Fruit fly (Drosophila melanogaster) whole organism, embryonic: ENCODE measurements around the gene Gnmt.
A peak's percentile ranks its signal among the peaks of the same experiment; 100 is the strongest.

ENCODE experiments used
- Aef1 ChIP-seq: fragments of 200-800 bp; sonication (Bioruptor generic); IDR thresholded peaks from 3 replicates; pipeline ENCODE4 v1.3.6; 2022; ENCODE audit warnings: missing biosample characterization, missing genetic modification characterization
- BEAF-32 ChIP-seq: fragments of 200-800 bp; sonication (Bioruptor generic); optimal IDR thresholded peaks from 3 replicates; lab custom pipeline; 2017; ENCODE audit warnings: missing biosample characterization, missing genetic modification characterization, mild to moderate bottlenecking, moderate library complexity, missing genetic modification reagents
- CG11247 ChIP-seq: fragments of 200-800 bp; sonication (Bioruptor generic); IDR thresholded peaks from 2 replicates; pipeline ENCODE4 v1.3.6; 2022; ENCODE audit warnings: missing biosample characterization, missing genetic modification characterization
- CG11723 ChIP-seq: fragments of 200-800 bp; sonication (Bioruptor generic); optimal IDR thresholded peaks from 2 replicates; lab custom pipeline; 2017; ENCODE audit warnings: missing biosample characterization, mild to moderate bottlenecking, missing genetic modification characterization
- CG13424 ChIP-seq: fragments of 200-800 bp; sonication (Bioruptor generic); optimal IDR thresholded peaks from 2 replicates; lab custom pipeline; 2019; ENCODE audit warnings: missing biosample characterization, mild to moderate bottlenecking, missing genetic modification characterization, moderate library complexity
- CG14667 ChIP-seq: fragments of 200-800 bp; sonication (Bioruptor generic); IDR thresholded peaks from 2 replicates; pipeline ENCODE4 v1.3.6; 2022; ENCODE audit warnings: missing biosample characterization, missing genetic modification characterization
- CG15011 ChIP-seq: fragments of 200-800 bp; sonication (Bioruptor generic); optimal IDR thresholded peaks from 3 replicates; lab custom pipeline; 2018; ENCODE audit warnings: missing biosample characterization, mild to moderate bottlenecking, missing genetic modification characterization
- CG16815 ChIP-seq: fragments of 200-800 bp; sonication (Bioruptor generic); optimal IDR thresholded peaks from 3 replicates; lab custom pipeline; 2017; ENCODE audit warnings: missing biosample characterization, mild to moderate bottlenecking, missing genetic modification characterization
- CG2199 ChIP-seq: fragments of 200-800 bp; sonication (Bioruptor generic); IDR thresholded peaks from 3 replicates; pipeline ENCODE4 v1.3.6; 2022; ENCODE audit warnings: missing biosample characterization, missing genetic modification characterization
- CG30020 ChIP-seq: fragments of 200-800 bp; optimal IDR thresholded peaks from 2 replicates; lab custom pipeline; 2019; ENCODE audit warnings: missing biosample characterization, mild to moderate bottlenecking, missing genetic modification characterization, moderate library complexity
- CG32767 ChIP-seq: fragments of 200-800 bp; sonication (Bioruptor generic); IDR thresholded peaks from 2 replicates; pipeline ENCODE4 v1.3.6; 2022; ENCODE audit warnings: missing biosample characterization, missing genetic modification characterization
- CG34422 ChIP-seq: fragments of 200-800 bp; sonication (Bioruptor generic); IDR thresholded peaks from 3 replicates; pipeline ENCODE4 v1.3.6; 2022; ENCODE audit warnings: missing biosample characterization, missing genetic modification characterization
- CG3995 ChIP-seq: fragments of 200-800 bp; sonication (Bioruptor generic); optimal IDR thresholded peaks from 3 replicates; lab custom pipeline; 2016; ENCODE audit warnings: missing biosample characterization, missing genetic modification characterization
- CG4730 ChIP-seq: fragments of 200-800 bp; sonication (Bioruptor generic); IDR thresholded peaks from 2 replicates; pipeline ENCODE4 v1.3.6; 2022; ENCODE audit warnings: missing biosample characterization, missing genetic modification characterization
- CG9797 ChIP-seq: fragments of 200-800 bp; sonication (Bioruptor generic); optimal IDR thresholded peaks from 3 replicates; lab custom pipeline; 2018; ENCODE audit warnings: missing biosample characterization, mild to moderate bottlenecking, missing genetic modification characterization
- Dbx ChIP-seq: fragments of 200-800 bp; sonication (Bioruptor generic); IDR thresholded peaks from 3 replicates; pipeline ENCODE4 v1.3.6; 2022; ENCODE audit warnings: missing biosample characterization, missing genetic modification characterization
- Dfd ChIP-seq, 2 experiments: fragments of >200 bp; optimal IDR thresholded peaks; 2 replicates each; lab custom pipeline; 2017; ENCODE audit warnings: missing biosample characterization in 2 of 2, missing genetic modification characterization in 2 of 2
- Dll ChIP-seq: fragments of 200-800 bp; sonication (Bioruptor generic); IDR thresholded peaks from 4 replicates; pipeline ENCODE4 v1.3.6; 2022; ENCODE audit warnings: missing biosample characterization, missing genetic modification characterization; ENCODE audit not compliant: partially characterized antibody
- Dp ChIP-seq: fragments of 200-800 bp; sonication (Bioruptor generic); optimal IDR thresholded peaks from 2 replicates; lab custom pipeline; 2018; ENCODE audit warnings: missing biosample characterization, mild to moderate bottlenecking, missing genetic modification characterization, moderate library complexity
- E2f2 ChIP-seq: fragments of 200-800 bp; sonication (Bioruptor generic); IDR thresholded peaks from 2 replicates; pipeline ENCODE4 v1.3.6; 2022; ENCODE audit warnings: missing biosample characterization, missing genetic modification characterization
- Hr78 ChIP-seq, 2 experiments: fragments of 200-800 bp in 1 of 2; fragments of >200 bp in 1 of 2; sonication (Bioruptor generic) in 1 of 2; optimal IDR thresholded peaks; 2 replicates each; lab custom pipeline; 2017 to 2019; ENCODE audit warnings: missing biosample characterization in 2 of 2, missing genetic modification characterization in 2 of 2, mild to moderate bottlenecking in 1 of 2, moderate library complexity in 1 of 2
- MBD-R2 ChIP-seq: fragments of 200-800 bp; sonication (Bioruptor generic); IDR thresholded peaks from 2 replicates; pipeline ENCODE4 v1.3.6; 2022; ENCODE audit warnings: missing biosample characterization, missing genetic modification characterization
- Myb ChIP-seq: fragments of 200-800 bp; sonication (Bioruptor generic); optimal IDR thresholded peaks from 2 replicates; lab custom pipeline; 2016; ENCODE audit warnings: missing biosample characterization, missing genetic modification characterization
- NFAT ChIP-seq: fragments of 200-800 bp; sonication (Bioruptor generic); IDR thresholded peaks from 2 replicates; pipeline ENCODE4 v1.3.6; 2022; ENCODE audit warnings: missing biosample characterization, missing genetic modification characterization
- Poxn ChIP-seq: fragments of 200-800 bp; sonication (Bioruptor generic); IDR thresholded peaks from 2 replicates; pipeline ENCODE4 v1.3.6; 2022; ENCODE audit warnings: missing biosample characterization, missing genetic modification characterization
- Rfx ChIP-seq: fragments of 200-800 bp; sonication (Bioruptor generic); IDR thresholded peaks from 2 replicates; pipeline ENCODE4 v1.3.6; 2022; ENCODE audit warnings: missing biosample characterization, missing genetic modification characterization
- Scr ChIP-seq: fragments of 200-800 bp; sonication (Bioruptor generic); IDR thresholded peaks from 2 replicates; pipeline ENCODE4 v1.3.6; 2022; ENCODE audit warnings: missing biosample characterization, missing genetic modification characterization; ENCODE audit not compliant: partially characterized antibody
- Stat92E ChIP-seq, 3 experiments: fragments of >200 bp in 2 of 3; fragments of 200-800 bp in 1 of 3; sonication (Bioruptor generic) in 1 of 3; optimal IDR thresholded peaks; 2 replicates each; lab custom pipeline; 2017 to 2019; ENCODE audit warnings: missing biosample characterization in 3 of 3, missing genetic modification characterization in 3 of 3, mild to moderate bottlenecking in 1 of 3, moderate library complexity in 1 of 3
- ase ChIP-seq: fragments of 200-800 bp; sonication (Bioruptor generic); IDR thresholded peaks from 3 replicates; pipeline ENCODE4 v1.3.6; 2022; ENCODE audit warnings: missing biosample characterization, missing genetic modification characterization
- bab2 ChIP-seq: fragments of 200-800 bp; sonication (Bioruptor generic); optimal IDR thresholded peaks from 2 replicates; lab custom pipeline; 2016; ENCODE audit warnings: missing biosample characterization, missing genetic modification characterization
- bbx ChIP-seq: fragments of 200-800 bp; sonication (Bioruptor generic); IDR thresholded peaks from 2 replicates; pipeline ENCODE4 v1.3.6; 2022; ENCODE audit warnings: missing biosample characterization, missing genetic modification characterization; ENCODE audit not compliant: partially characterized antibody
- chinmo ChIP-seq: fragments of 200-800 bp; sonication (Bioruptor generic); IDR thresholded peaks from 4 replicates; pipeline ENCODE4 v1.3.6; 2022; ENCODE audit warnings: missing biosample characterization, missing genetic modification characterization; ENCODE audit not compliant: partially characterized antibody
- dysf ChIP-seq: fragments of 200-800 bp; sonication (Bioruptor generic); IDR thresholded peaks from 3 replicates; pipeline ENCODE4 v1.3.6; 2022; ENCODE audit warnings: missing biosample characterization, missing genetic modification characterization
- gfzf ChIP-seq: fragments of 200-800 bp; sonication (Bioruptor generic); optimal IDR thresholded peaks from 2 replicates; lab custom pipeline; 2016; ENCODE audit warnings: missing biosample characterization, mild to moderate bottlenecking, missing genetic modification characterization, moderate library complexity
- grn ChIP-seq: fragments of 200-800 bp; sonication (Bioruptor generic); optimal IDR thresholded peaks from 3 replicates; lab custom pipeline; 2017; ENCODE audit warnings: missing biosample characterization, missing genetic modification characterization
- jumu ChIP-seq: fragments of 200-800 bp; sonication (Bioruptor generic); optimal IDR thresholded peaks from 3 replicates; lab custom pipeline; 2016; ENCODE audit warnings: missing biosample characterization, missing genetic modification characterization
- lilli ChIP-seq: fragments of 200-800 bp; sonication (Bioruptor generic); optimal IDR thresholded peaks from 3 replicates; lab custom pipeline; 2016; ENCODE audit warnings: missing biosample characterization, missing genetic modification characterization
- pnt ChIP-seq: fragments of 200-800 bp; sonication (Bioruptor generic); optimal IDR thresholded peaks from 3 replicates; lab custom pipeline; 2016; ENCODE audit warnings: missing biosample characterization, missing genetic modification characterization
- pzg ChIP-seq: fragments of 200-800 bp; sonication (Bioruptor generic); optimal IDR thresholded peaks from 3 replicates; lab custom pipeline; 2018; ENCODE audit warnings: missing biosample characterization, mild to moderate bottlenecking, missing genetic modification characterization, moderate library complexity
- row ChIP-seq: fragments of 200-800 bp; sonication (Bioruptor generic); IDR thresholded peaks from 3 replicates; pipeline ENCODE4 v1.3.6; 2022; ENCODE audit warnings: missing biosample characterization, missing genetic modification characterization
- sd ChIP-seq: fragments of 200-800 bp; sonication (Bioruptor generic); optimal IDR thresholded peaks from 3 replicates; lab custom pipeline; 2018; ENCODE audit warnings: missing biosample characterization, mild to moderate bottlenecking, missing genetic modification characterization, moderate library complexity
- slbo ChIP-seq: fragments of 200-800 bp; sonication (Bioruptor generic); IDR thresholded peaks from 2 replicates; pipeline ENCODE4 v1.3.6; 2022; ENCODE audit warnings: missing biosample characterization, missing genetic modification characterization
- ssp ChIP-seq: fragments of 200-800 bp; sonication (Bioruptor generic); IDR thresholded peaks from 2 replicates; pipeline ENCODE4 v1.3.6; 2022; ENCODE audit warnings: missing biosample characterization, missing genetic modification characterization
- stwl ChIP-seq: fragments of 200-800 bp; sonication (Bioruptor generic); optimal IDR thresholded peaks from 3 replicates; lab custom pipeline; 2018; ENCODE audit warnings: missing biosample characterization, mild to moderate bottlenecking, missing genetic modification characterization, moderate library complexity
- zfh1 ChIP-seq: fragments of 200-800 bp; sonication (Bioruptor generic); IDR thresholded peaks from 3 replicates; pipeline ENCODE4 v1.3.6; 2022; ENCODE audit warnings: missing biosample characterization, missing genetic modification characterization

Gnmt gene

dm6 chr3R:12701994-12702494, 27.6 kb downstream of the Gnmt start:
- TF ChIP-seq Stat92E (GFP tag; optimal IDR thresholded peaks at IDR 0.05; lab: Kevin White, UChicago) (no peak), Scr (GFP tag; lab: Robert Waterston, UW) (no peak), Dbx (GFP tag; lab: Robert Waterston, UW) (no peak), chinmo (GFP tag; lab: Robert Waterston, UW) (0 out of 4 replicates have a peak, but pooled peaks have one; percentile 43), Poxn (no peak), grn (GFP tag; lab: Kevin White, UChicago) (peak; percentile 42), sd (tag; lab: Kevin White, UChicago) (peak; percentile 94), Dll (GFP tag; lab: Robert Waterston, UW) (no peak), CG13424 (tag; lab: Kevin White, UChicago) (no peak), Hr78 (GFP tag; optimal IDR thresholded peaks at IDR 0.05; lab: Kevin White, UChicago) (peak in 1 of 2 experiments; percentile 35), CG15011 (GFP tag; lab: Kevin White, UChicago) (no peak), zfh1 (no peak), CG32767 (GFP tag; lab: Robert Waterston, UW) (peak; percentile 55; the same call in 1 of the 2 replicates), stwl (no peak), lilli (GFP tag; lab: Kevin White, UChicago) (no peak), CG2199 (peak; percentile 82), bbx (GFP tag; lab: Robert Waterston, UW) (no peak)

dm6 chr3R:12704861-12705260, 30.5 kb downstream of the Gnmt start, which contains the start of gene CG12279:
CG12279 (plus strand) TSS chr3R:12705094.
- TF ChIP-seq CG9797 (peak; percentile 40), pzg (peak; percentile 34), MBD-R2 (GFP tag; lab: Robert Waterston, UW) (peak; percentile 44; the same call in 1 of the 2 replicates), ase (GFP tag; lab: Robert Waterston, UW) (no peak), dysf (GFP tag; lab: Robert Waterston, UW) (no peak), Dp (GFP tag; lab: Kevin White, UChicago) (peak; percentile 53), bab2 (no peak), stwl (peak; percentile 5), CG11723 (no peak), gfzf (peak; percentile 68), Myb (peak; percentile 85), CG16815 (GFP tag; lab: Kevin White, UChicago) (no peak), E2f2 (GFP tag; lab: Robert Waterston, UW) (peak; percentile 59), Dfd (GFP tag; optimal IDR thresholded peaks at IDR 0.05; lab: Kevin White, UChicago) (no peak)

- TF ChIP-seq Rfx (GFP tag; lab: Robert Waterston, UW), result peak; percentile 65
- TF ChIP-seq CG14667 (GFP tag; lab: Robert Waterston, UW), result peak; percentile 23; the same call in 1 of the 2 replicates
- TF ChIP-seq BEAF-32 (GFP tag; lab: Kevin White, UChicago), result peak; percentile 31
- peak; percentile 48; the same call in 1 of the 2 replicates for TF ChIP-seq NFAT
- peak; percentile 40 for TF ChIP-seq pzg
- TF ChIP-seq CG4730 (GFP tag; lab: Robert Waterston, UW), result 0 out of 2 replicates have a peak, but pooled peaks have one; percentile 20
- peak; percentile 10 for TF ChIP-seq CG16815 (GFP tag; lab: Kevin White, UChicago)
- peak; percentile 66 for TF ChIP-seq slbo (GFP tag; lab: Robert Waterston, UW)
- TF ChIP-seq CG11247 (GFP tag; lab: Robert Waterston, UW), result peak; percentile 50
- TF ChIP-seq Aef1, result peak; percentile 39; the same call in 1 of the 3 replicates
- TF ChIP-seq E2f2 (GFP tag; lab: Robert Waterston, UW), result peak; percentile 80
- TF ChIP-seq CG9797, result peak; percentile 57
- TF ChIP-seq ssp, result peak; percentile 100
- TF ChIP-seq CG34422 (GFP tag; lab: Robert Waterston, UW), result peak; percentile 48; the same call in 2 of the 3 replicates
- peak; percentile 22 for TF ChIP-seq pnt (GFP tag; lab: Kevin White, UChicago)
- peak; percentile 94 for TF ChIP-seq CG30020
- peak; percentile 19 for TF ChIP-seq jumu (GFP tag; lab: Kevin White, UChicago)
- peak; percentile 61 for TF ChIP-seq Dp (GFP tag; lab: Kevin White, UChicago)
- TF ChIP-seq row (GFP tag; lab: Robert Waterston, UW), result peak; percentile 74
- TF ChIP-seq CG3995 (GFP tag; lab: Kevin White, UChicago), result peak; percentile 15
Measured at dm6 chr3R:12712178-12713172, 38.1 kb downstream of the Gnmt start, which contains the start of gene PolQ. PolQ (minus strand) TSS chr3R:12712299.
